Fruit fly (Drosophila melanogaster) whole organism, adult: ENCODE measurements around the gene CG12236.
"Not testable (repeated sequence)": the region's sequence is repeated elsewhere in the genome, so short reads cannot be mapped to it uniquely, and the experiment has no call there.

ENCODE experiments used
- CG11617 ChIP-seq: fragments of 200-800 bp; sonication (Bioruptor generic); optimal IDR thresholded peaks from 2 replicates; lab custom pipeline; 2017; ENCODE audit warnings: mild to moderate bottlenecking, missing biosample characterization, missing genetic modification reagents, missing genetic modification characterization
- CG12768 ChIP-seq: fragments of 200-800 bp; sonication (Bioruptor generic); optimal IDR thresholded peaks from 2 replicates; lab custom pipeline; 2017; ENCODE audit warnings: missing biosample characterization, missing genetic modification characterization, mild to moderate bottlenecking, moderate library complexity, missing genetic modification reagents
- CG14711 ChIP-seq: fragments of 200-800 bp; sonication (Bioruptor generic); optimal IDR thresholded peaks from 2 replicates; lab custom pipeline; 2018; ENCODE audit warnings: missing biosample characterization, mild to moderate bottlenecking, missing genetic modification characterization, moderate library complexity
- CG1620 ChIP-seq: fragments of 200-800 bp; sonication (Bioruptor generic); optimal IDR thresholded peaks from 2 replicates; lab custom pipeline; 2016; ENCODE audit warnings: missing biosample characterization, missing genetic modification characterization
- CG33017 ChIP-seq: fragments of 200-800 bp; sonication (Bioruptor generic); optimal IDR thresholded peaks from 2 replicates; lab custom pipeline; 2018; ENCODE audit warnings: missing biosample characterization, mild to moderate bottlenecking, missing genetic modification characterization, moderate library complexity
- CG5204 ChIP-seq: fragments of 200-800 bp; sonication (Bioruptor generic); optimal IDR thresholded peaks from 2 replicates; lab custom pipeline; 2016; ENCODE audit warnings: missing biosample characterization, missing genetic modification characterization
- CG7045 ChIP-seq: fragments of 200-800 bp; sonication (Bioruptor generic); optimal IDR thresholded peaks from 2 replicates; lab custom pipeline; 2017; ENCODE audit warnings: missing biosample characterization, mild to moderate bottlenecking, missing genetic modification characterization
- CG7101 ChIP-seq: fragments of 200-800 bp; sonication (Bioruptor generic); optimal IDR thresholded peaks from 2 replicates; lab custom pipeline; 2018; ENCODE audit warnings: missing biosample characterization, mild to moderate bottlenecking, missing genetic modification characterization, moderate library complexity
- Clk ChIP-seq: fragments of 200-800 bp; sonication (Bioruptor generic); optimal IDR thresholded peaks from 2 replicates; lab custom pipeline; 2017; ENCODE audit warnings: missing biosample characterization, missing genetic modification characterization
- Crg-1 ChIP-seq: fragments of 200-800 bp; sonication (Bioruptor generic); optimal IDR thresholded peaks from 2 replicates; lab custom pipeline; 2016; ENCODE audit warnings: missing biosample characterization, missing genetic modification characterization
- Hr96 ChIP-seq: fragments of 200-800 bp; sonication (Bioruptor generic); optimal IDR thresholded peaks from 2 replicates; lab custom pipeline; 2016; ENCODE audit warnings: missing biosample characterization, missing genetic modification characterization
- Mnt ChIP-seq: fragments of 200-800 bp; sonication (Bioruptor generic); optimal IDR thresholded peaks from 2 replicates; lab custom pipeline; 2016; ENCODE audit warnings: missing biosample characterization, mild to moderate bottlenecking, missing genetic modification characterization
- bab1 ChIP-seq: fragments of 200-800 bp; sonication (Bioruptor generic); optimal IDR thresholded peaks from 3 replicates; lab custom pipeline; 2019; ENCODE audit warnings: missing biosample characterization, mild to moderate bottlenecking, missing genetic modification characterization, moderate library complexity
- cic ChIP-seq: fragments of 200-800 bp; sonication (Bioruptor generic); optimal IDR thresholded peaks from 2 replicates; lab custom pipeline; 2017; ENCODE audit warnings: missing biosample characterization, mild to moderate bottlenecking, missing genetic modification characterization, moderate library complexity
- cnc ChIP-seq, 2 experiments: fragments of >200 bp; optimal IDR thresholded peaks; 2 replicates each; lab custom pipeline; 2017
- kay ChIP-seq: fragments of 200-800 bp; sonication (Bioruptor generic); peaks from one replicate; lab custom pipeline; 2016; ENCODE audit warnings: missing biosample characterization, missing genetic modification characterization, borderline replicate concordance
- ovo ChIP-seq: fragments of 200-800 bp; sonication (Bioruptor generic); optimal IDR thresholded peaks from 2 replicates; lab custom pipeline; 2016; ENCODE audit warnings: missing biosample characterization, missing genetic modification characterization
- pad ChIP-seq: fragments of 200-800 bp; sonication (Bioruptor generic); optimal IDR thresholded peaks from 3 replicates; lab custom pipeline; 2017; ENCODE audit warnings: missing biosample characterization, missing genetic modification characterization, mild to moderate bottlenecking, moderate library complexity, missing genetic modification reagents
- tj ChIP-seq: fragments of 200-800 bp; sonication (Bioruptor generic); optimal IDR thresholded peaks from 3 replicates; lab custom pipeline; 2017; ENCODE audit warnings: missing biosample characterization, mild to moderate bottlenecking, missing genetic modification characterization, moderate library complexity
- toe ChIP-seq: fragments of 200-800 bp; sonication (Bioruptor generic); optimal IDR thresholded peaks from 2 replicates; lab custom pipeline; 2016; ENCODE audit warnings: missing biosample characterization, missing genetic modification characterization

The CG12236 gene

dm6 chrX:5935072-5935738, 27.3 kb downstream of the CG12236 start:
- TF ChIP-seq kay (GFP tag; lab: Kevin White, UChicago) = no peak
- TF ChIP-seq Crg-1 = no peak
- TF ChIP-seq cic (GFP tag; lab: Kevin White, UChicago) = peak; percentile 17
- TF ChIP-seq pad (GFP tag; lab: Kevin White, UChicago) = peak; percentile 32
- no peak for TF ChIP-seq CG1620 (GFP tag; lab: Kevin White, UChicago)
- TF ChIP-seq Hr96 (GFP tag; lab: Kevin White, UChicago) = peak; percentile 14
- TF ChIP-seq CG33017 (tag; lab: Kevin White, UChicago) = no peak
- TF ChIP-seq Clk (GFP tag; lab: Kevin White, UChicago) = no peak
- peak; percentile 14 for TF ChIP-seq CG7045 (GFP tag; lab: Kevin White, UChicago)
- TF ChIP-seq CG14711 (tag; lab: Kevin White, UChicago) = no peak
- TF ChIP-seq ovo (GFP tag; lab: Kevin White, UChicago) = peak; percentile 57
- TF ChIP-seq CG5204 = no peak
- TF ChIP-seq CG7101 (tag; lab: Kevin White, UChicago) = peak; percentile 33
- TF ChIP-seq toe (GFP tag; lab: Kevin White, UChicago) = no peak
- TF ChIP-seq Mnt = no peak
- TF ChIP-seq tj (GFP tag; lab: Kevin White, UChicago) = peak; percentile 82
- no peak for TF ChIP-seq cnc (optimal IDR thresholded peaks at IDR 0.05; lab: Kevin White, UChicago)
- TF ChIP-seq CG11617 (GFP tag; lab: Kevin White, UChicago) = peak; percentile 65
- peak; percentile 17 for TF ChIP-seq CG12768 (GFP tag; lab: Kevin White, UChicago)
- TF ChIP-seq bab1 (GFP tag; lab: Kevin White, UChicago) = no peak

dm6 chrX:5941824-5942223, 33.9 kb downstream of the CG12236 start:
- TF ChIP-seq tj (GFP tag; lab: Kevin White, UChicago) (no peak), kay (GFP tag; lab: Kevin White, UChicago) (no peak), CG5204 (no peak), Clk (GFP tag; lab: Kevin White, UChicago) (no peak), toe (GFP tag; lab: Kevin White, UChicago) (no peak), bab1 (GFP tag; lab: Kevin White, UChicago) (no peak), cnc (optimal IDR thresholded peaks at IDR 0.05; lab: Kevin White, UChicago) (no peak), Mnt (no peak), CG7101 (tag; lab: Kevin White, UChicago) (no peak), CG12768 (GFP tag; lab: Kevin White, UChicago) (no peak), CG14711 (tag; lab: Kevin White, UChicago) (no peak), CG7045 (GFP tag; lab: Kevin White, UChicago) (no peak), CG33017 (tag; lab: Kevin White, UChicago) (no peak), Hr96 (GFP tag; lab: Kevin White, UChicago) (no peak), CG11617 (GFP tag; lab: Kevin White, UChicago) (no peak), ovo (GFP tag; lab: Kevin White, UChicago) (no peak), Crg-1 (no peak)

- TF ChIP-seq CG1620, pad, ovo (GFP tag; lab: Kevin White, UChicago): not testable (repeated sequence)
These were observed 34.4 kb downstream of the CG12236 start, which contains the start of gene CG12728 for dm6 chrX:5942306-5942705. TSS of gene CG12728 (plus strand) at chrX:5942606.

dm6 chrX:5945052-5945830, 37.3 kb downstream of the CG12236 start, which contains the start of gene CG32756:
TSS of gene CG32756 (plus strand) at chrX:5945682.
- not testable (repeated sequence) for TF ChIP-seq CG33017 (tag; lab: Kevin White, UChicago); cic (GFP tag; lab: Kevin White, UChicago); CG5204

- TF ChIP-seq cic (GFP tag; lab: Kevin White, UChicago) (peak; percentile 16), cnc (optimal IDR thresholded peaks at IDR 0.05; lab: Kevin White, UChicago) (no peak), Clk (GFP tag; lab: Kevin White, UChicago) (no peak), Mnt (peak; percentile 34)
These were observed 40.0 kb downstream of the CG12236 start, which contains the start of gene CG6041 for dm6 chrX:5947870-5948498. TSS of gene CG6041 (plus strand) at chrX:5948160.

dm6 chrX:5949951-5950350, 42.0 kb downstream of the CG12236 start, which contains the start of gene CG32755:
TSS of gene CG32755 (plus strand) at chrX:5950251.
- TF ChIP-seq ovo (GFP tag; lab: Kevin White, UChicago) (no peak), CG7045 (GFP tag; lab: Kevin White, UChicago) (no peak), Clk (GFP tag; lab: Kevin White, UChicago) (no peak), kay (GFP tag; lab: Kevin White, UChicago) (no peak), CG1620 (GFP tag; lab: Kevin White, UChicago) (no peak), CG7101 (tag; lab: Kevin White, UChicago) (no peak), pad (GFP tag; lab: Kevin White, UChicago) (no peak), cnc (optimal IDR thresholded peaks at IDR 0.05; lab: Kevin White, UChicago) (no peak), CG5204 (no peak), CG14711 (tag; lab: Kevin White, UChicago) (no peak)
